Worm (Caenorhabditis elegans) whole organism, L2 larva: ENCODE results near the gene Y6G8.6.

Source experiments
- ama-1 ChIP-seq: fragments of 150-350 bp; optimal IDR thresholded peaks from 2 replicates; lab custom pipeline; 2018; ENCODE audit warnings: inconsistent platforms
- blmp-1 ChIP-seq: sonication (generic microtip); optimal IDR thresholded peaks from 2 replicates; lab custom pipeline; 2017; ENCODE audit warnings: missing genetic modification characterization, mild to moderate bottlenecking, missing compliant biosample characterization, antibody characterized with exemption, moderate library complexity; ENCODE audit not compliant: insufficient read depth
- crh-2 ChIP-seq: sonication (generic microtip); optimal IDR thresholded peaks from 2 replicates; lab custom pipeline; 2017; ENCODE audit warnings: missing biosample characterization, missing genetic modification characterization
- elt-1 ChIP-seq: fragments of 150-350 bp; optimal IDR thresholded peaks from 2 replicates; lab custom pipeline; 2014; ENCODE audit warnings: missing biosample characterization, missing genetic modification characterization
- lin-13 ChIP-seq: fragments of 150-350 bp; optimal IDR thresholded peaks from 2 replicates; lab custom pipeline; 2014; ENCODE audit warnings: missing biosample characterization, missing genetic modification reagents, missing genetic modification characterization
- nhr-11 ChIP-seq: fragments of 150-350 bp; optimal IDR thresholded peaks from 2 replicates; lab custom pipeline; 2014; ENCODE audit warnings: missing biosample characterization, missing genetic modification characterization
- nhr-25 ChIP-seq: fragments of 150-350 bp; sonication (generic microtip); optimal IDR thresholded peaks from 3 replicates; lab custom pipeline; 2014; ENCODE audit warnings: missing biosample characterization, missing genetic modification characterization
- skn-1 ChIP-seq: sonication (generic microtip); optimal IDR thresholded peaks from 2 replicates; lab custom pipeline; 2017; ENCODE audit warnings: missing biosample characterization, missing genetic modification characterization
- snpc-4 ChIP-seq: fragments of 150-350 bp; optimal IDR thresholded peaks from 2 replicates; lab custom pipeline; 2014; ENCODE audit warnings: missing biosample characterization, missing genetic modification characterization
- ztf-11 ChIP-seq: sonication (generic microtip); optimal IDR thresholded peaks from 2 replicates; lab custom pipeline; 2017; ENCODE audit warnings: missing biosample characterization, missing genetic modification characterization

DNA sequence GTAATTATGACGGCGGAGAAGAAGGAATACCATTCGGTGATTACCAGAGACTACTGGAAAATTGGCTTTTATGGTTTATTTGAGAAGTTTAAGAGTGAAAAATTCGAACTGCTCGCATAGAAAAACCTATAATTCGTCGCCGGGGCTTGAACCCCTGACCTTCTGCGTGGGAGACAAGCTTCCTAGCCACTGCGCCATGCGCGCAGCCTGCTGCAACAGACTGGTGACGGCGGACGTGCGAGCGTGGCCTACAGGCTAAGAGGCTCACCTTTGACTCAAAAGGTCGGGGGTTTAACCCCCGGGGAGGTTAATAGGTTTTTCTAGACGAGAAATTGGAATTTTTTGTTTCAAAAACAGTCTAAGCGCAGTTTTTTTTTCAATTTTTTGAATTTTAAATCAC is 47.7 kb upstream of the Y6G8.6 start:
- TF ChIP-seq blmp-1 (no peak), skn-1 (tag; lab: Kevin White, UChicago) (no peak), crh-2 (tag; lab: Kevin White, UChicago) (no peak), ama-1 (no peak), lin-13 (GFP tag; lab: Kevin White, UChicago) (no peak), nhr-11 (no peak), elt-1 (no peak), snpc-4 (tag; lab: Kevin White, UChicago) (no peak), ztf-11 (no peak), nhr-25 (tag; lab: Kevin White, UChicago) (no peak)
